Fruit fly (Drosophila melanogaster) whole organism, embryonic: ENCODE data around the gene CG17637.

ENCODE experiments used
- Bteb2 ChIP-seq: fragments of 200-800 bp; sonication (Bioruptor generic); optimal IDR thresholded peaks from 2 replicates; lab custom pipeline; 2016; ENCODE audit warnings: missing biosample characterization, missing genetic modification characterization
- CG14710 ChIP-seq: fragments of 200-800 bp; sonication (Bioruptor generic); optimal IDR thresholded peaks from 3 replicates; lab custom pipeline; 2019; ENCODE audit warnings: missing biosample characterization, mild to moderate bottlenecking, missing genetic modification characterization, moderate library complexity
- CG16863 ChIP-seq: fragments of 200-800 bp; sonication (Bioruptor generic); optimal IDR thresholded peaks from 3 replicates; lab custom pipeline; 2016; ENCODE audit warnings: missing biosample characterization, missing genetic modification characterization
- CG17912 ChIP-seq: fragments of 200-800 bp; sonication (Bioruptor generic); optimal IDR thresholded peaks from 2 replicates; lab custom pipeline; 2018; ENCODE audit warnings: missing biosample characterization, mild to moderate bottlenecking, missing genetic modification characterization
- CG1792 ChIP-seq: fragments of 200-800 bp; sonication (Bioruptor generic); optimal IDR thresholded peaks from 2 replicates; lab custom pipeline; 2016; ENCODE audit warnings: missing biosample characterization, missing genetic modification characterization
- CG2202 ChIP-seq: fragments of 200-800 bp; sonication (Bioruptor generic); optimal IDR thresholded peaks from 2 replicates; lab custom pipeline; 2018; ENCODE audit warnings: missing biosample characterization, mild to moderate bottlenecking, missing genetic modification characterization
- CG30403 ChIP-seq: fragments of 200-800 bp; sonication (Bioruptor generic); optimal IDR thresholded peaks from 3 replicates; lab custom pipeline; 2016; ENCODE audit warnings: missing biosample characterization, missing genetic modification characterization
- CG3838 ChIP-seq: fragments of 200-800 bp; sonication (Bioruptor generic); optimal IDR thresholded peaks from 3 replicates; lab custom pipeline; 2016; ENCODE audit warnings: missing biosample characterization, missing genetic modification characterization
- CG42726 ChIP-seq: fragments of 200-800 bp; sonication (Bioruptor generic); IDR thresholded peaks from 2 replicates; pipeline ENCODE4 v1.3.6; 2022; ENCODE audit warnings: missing biosample characterization, missing genetic modification characterization; ENCODE audit not compliant: partially characterized antibody
- CG6254 ChIP-seq: fragments of 200-800 bp; sonication (Bioruptor generic); optimal IDR thresholded peaks from 3 replicates; lab custom pipeline; 2017; ENCODE audit warnings: mild to moderate bottlenecking, missing biosample characterization, missing genetic modification reagents, missing genetic modification characterization
- CG8089 ChIP-seq: fragments of 200-800 bp; sonication (Bioruptor generic); optimal IDR thresholded peaks from 3 replicates; lab custom pipeline; 2016; ENCODE audit warnings: missing biosample characterization, missing genetic modification characterization
- CG8281 ChIP-seq: fragments of 200-800 bp; sonication (Bioruptor generic); optimal IDR thresholded peaks from 2 replicates; lab custom pipeline; 2018; ENCODE audit warnings: missing biosample characterization, mild to moderate bottlenecking, missing genetic modification characterization, moderate library complexity
- CG8290 ChIP-seq, 3 experiments: fragments of 200-800 bp; sonication (Bioruptor generic); optimal IDR thresholded peaks; 2 replicates each; lab custom pipeline; 2016 to 2019; ENCODE audit warnings: missing biosample characterization in 3 of 3, missing genetic modification characterization in 3 of 3, mild to moderate bottlenecking in 2 of 3, moderate library complexity in 1 of 3
- CG8765 ChIP-seq: fragments of 200-800 bp; sonication (Bioruptor generic); IDR thresholded peaks from 2 replicates; pipeline ENCODE4 v1.3.6; 2022; ENCODE audit warnings: missing biosample characterization, missing genetic modification characterization
- Camta ChIP-seq: fragments of 200-800 bp; sonication (Bioruptor generic); optimal IDR thresholded peaks from 2 replicates; lab custom pipeline; 2016; ENCODE audit warnings: missing biosample characterization, missing genetic modification characterization
- Doc3 ChIP-seq: fragments of 200-800 bp; sonication (Bioruptor generic); IDR thresholded peaks from 3 replicates; pipeline ENCODE4 v1.3.6; 2022; ENCODE audit warnings: missing biosample characterization, missing genetic modification characterization; ENCODE audit not compliant: partially characterized antibody
- HLH3B ChIP-seq: fragments of 200-800 bp; sonication (Bioruptor generic); IDR thresholded peaks from 2 replicates; pipeline ENCODE4 v1.3.6; 2022; ENCODE audit warnings: missing biosample characterization, missing genetic modification characterization
- HLHmδ ChIP-seq: fragments of 200-800 bp; sonication (Bioruptor generic); optimal IDR thresholded peaks from 2 replicates; lab custom pipeline; 2018; ENCODE audit warnings: missing biosample characterization, mild to moderate bottlenecking, missing genetic modification characterization, moderate library complexity
- Jarid2 ChIP-seq: fragments of 200-800 bp; sonication (Bioruptor generic); optimal IDR thresholded peaks from 3 replicates; lab custom pipeline; 2017; ENCODE audit warnings: mild to moderate bottlenecking, missing biosample characterization, missing genetic modification reagents, missing genetic modification characterization
- MESR4 ChIP-seq: fragments of 200-800 bp; sonication (Bioruptor generic); optimal IDR thresholded peaks from 2 replicates; lab custom pipeline; 2018; ENCODE audit warnings: missing biosample characterization, mild to moderate bottlenecking, missing genetic modification characterization, moderate library complexity
- Mes4 ChIP-seq: fragments of 200-800 bp; sonication (Bioruptor generic); optimal IDR thresholded peaks from 2 replicates; lab custom pipeline; 2016; ENCODE audit warnings: missing biosample characterization, missing genetic modification characterization
- Neu2 ChIP-seq: fragments of 200-800 bp; sonication (Bioruptor generic); optimal IDR thresholded peaks from 3 replicates; lab custom pipeline; 2016; ENCODE audit warnings: missing biosample characterization, missing genetic modification characterization, borderline replicate concordance
- Ptx1 ChIP-seq: fragments of 200-800 bp; sonication (Bioruptor generic); IDR thresholded peaks from 2 replicates; pipeline ENCODE4 v1.3.6; 2022; ENCODE audit warnings: missing biosample characterization, missing genetic modification characterization
- ac ChIP-seq: fragments of 200-800 bp; sonication (Bioruptor generic); optimal IDR thresholded peaks from 3 replicates; lab custom pipeline; 2017; ENCODE audit warnings: missing biosample characterization, mild to moderate bottlenecking, missing genetic modification characterization
- bsh ChIP-seq, 2 experiments: fragments of 200-800 bp; sonication (Bioruptor generic); optimal IDR thresholded peaks; 2 replicates each; lab custom pipeline; 2017 to 2018; ENCODE audit warnings: mild to moderate bottlenecking in 2 of 2, missing biosample characterization in 2 of 2, missing genetic modification characterization in 2 of 2, moderate library complexity in 1 of 2
- cas ChIP-seq: fragments of 200-800 bp; sonication (Bioruptor generic); IDR thresholded peaks from 2 replicates; pipeline ENCODE4 v1.3.6; 2022; ENCODE audit warnings: missing biosample characterization, missing genetic modification characterization
- cg ChIP-seq: fragments of 200-800 bp; sonication (Bioruptor generic); optimal IDR thresholded peaks from 3 replicates; lab custom pipeline; 2019; ENCODE audit warnings: missing biosample characterization, mild to moderate bottlenecking, missing genetic modification characterization, moderate library complexity
- chif ChIP-seq, 2 experiments: fragments of 200-800 bp; sonication (Bioruptor generic); optimal IDR thresholded peaks; 3 replicates each; lab custom pipeline; 2016; ENCODE audit warnings: missing biosample characterization in 2 of 2, missing genetic modification characterization in 2 of 2
- chinmo ChIP-seq: fragments of 200-800 bp; sonication (Bioruptor generic); IDR thresholded peaks from 4 replicates; pipeline ENCODE4 v1.3.6; 2022; ENCODE audit warnings: missing biosample characterization, missing genetic modification characterization; ENCODE audit not compliant: partially characterized antibody
- ci ChIP-seq: fragments of 200-800 bp; sonication (Bioruptor generic); IDR thresholded peaks from 3 replicates; pipeline ENCODE4 v1.3.6; 2022; ENCODE audit warnings: missing biosample characterization, missing genetic modification characterization
- crol ChIP-seq: fragments of 200-800 bp; sonication (Bioruptor generic); IDR thresholded peaks from 2 replicates; pipeline ENCODE4 v1.3.6; 2022; ENCODE audit warnings: missing biosample characterization, missing genetic modification characterization
- cwo ChIP-seq: fragments of 200-800 bp; sonication (Bioruptor generic); optimal IDR thresholded peaks from 3 replicates; lab custom pipeline; 2017; ENCODE audit warnings: missing biosample characterization, missing genetic modification characterization, mild to moderate bottlenecking, moderate library complexity, missing genetic modification reagents
- disco-r ChIP-seq: fragments of 200-800 bp; sonication (Bioruptor generic); optimal IDR thresholded peaks from 2 replicates; lab custom pipeline; 2016; ENCODE audit warnings: missing biosample characterization, missing genetic modification characterization
- en ChIP-seq: fragments of 200-800 bp; sonication (Bioruptor generic); optimal IDR thresholded peaks from 2 replicates; lab custom pipeline; 2016; ENCODE audit warnings: missing biosample characterization, missing genetic modification characterization
- fd3F ChIP-seq: fragments of 200-800 bp; sonication (Bioruptor generic); optimal IDR thresholded peaks from 2 replicates; lab custom pipeline; 2018; ENCODE audit warnings: missing biosample characterization, mild to moderate bottlenecking, missing genetic modification characterization, moderate library complexity
- hth ChIP-seq: fragments of >200 bp; optimal IDR thresholded peaks from 2 replicates; lab custom pipeline; 2017; ENCODE audit warnings: inconsistent platforms
- luna ChIP-seq: fragments of 200-800 bp; sonication (Bioruptor generic); optimal IDR thresholded peaks from 2 replicates; lab custom pipeline; 2016; ENCODE audit warnings: missing biosample characterization, missing genetic modification characterization
- maf-S ChIP-seq: fragments of 200-800 bp; sonication (Bioruptor generic); optimal IDR thresholded peaks from 2 replicates; lab custom pipeline; 2016; ENCODE audit warnings: missing biosample characterization, missing genetic modification characterization
- odd ChIP-seq: fragments of 200-800 bp; sonication (Bioruptor generic); optimal IDR thresholded peaks from 2 replicates; lab custom pipeline; 2017; ENCODE audit warnings: missing biosample characterization, mild to moderate bottlenecking, missing genetic modification characterization
- otp ChIP-seq: fragments of 200-800 bp; sonication (Bioruptor generic); IDR thresholded peaks from 3 replicates; pipeline ENCODE4, ENCODE4 v1.3.6; 2022; ENCODE audit warnings: missing biosample characterization, missing genetic modification characterization
- phol ChIP-seq: fragments of 200-800 bp; sonication (Bioruptor generic); optimal IDR thresholded peaks from 3 replicates; lab custom pipeline; 2018; ENCODE audit warnings: missing biosample characterization, mild to moderate bottlenecking, missing genetic modification characterization, moderate library complexity
- pnt ChIP-seq: fragments of 200-800 bp; sonication (Bioruptor generic); optimal IDR thresholded peaks from 3 replicates; lab custom pipeline; 2016; ENCODE audit warnings: missing biosample characterization, missing genetic modification characterization
- sd ChIP-seq: fragments of 200-800 bp; sonication (Bioruptor generic); optimal IDR thresholded peaks from 3 replicates; lab custom pipeline; 2018; ENCODE audit warnings: missing biosample characterization, mild to moderate bottlenecking, missing genetic modification characterization, moderate library complexity
- shn ChIP-seq: fragments of 200-800 bp; sonication (Bioruptor generic); optimal IDR thresholded peaks from 3 replicates; lab custom pipeline; 2016; ENCODE audit warnings: missing biosample characterization, missing genetic modification characterization
- slp2 ChIP-seq: fragments of 200-800 bp; sonication (Bioruptor generic); optimal IDR thresholded peaks from 2 replicates; lab custom pipeline; 2016; ENCODE audit warnings: missing biosample characterization, missing genetic modification characterization
- tx ChIP-seq: fragments of 200-800 bp; sonication (Bioruptor generic); optimal IDR thresholded peaks from 2 replicates; lab custom pipeline; 2016; ENCODE audit warnings: missing biosample characterization, missing genetic modification characterization
- vfl ChIP-seq: fragments of 200-800 bp; sonication (Bioruptor generic); optimal IDR thresholded peaks from 2 replicates; lab custom pipeline; 2016; ENCODE audit warnings: missing biosample characterization, missing genetic modification characterization
- wdn ChIP-seq: fragments of 200-800 bp; sonication (Bioruptor generic); IDR thresholded peaks from 2 replicates; pipeline ENCODE4 v1.3.6; 2022; ENCODE audit warnings: missing biosample characterization, missing genetic modification characterization
- yki ChIP-seq: fragments of >200 bp; optimal IDR thresholded peaks from 3 replicates; lab custom pipeline; 2018

Gene CG17637

dm6 chr3L:20517897-20518804, 14.2 kb downstream of the CG17637 start (continued):
- TF ChIP-seq odd (peak; percentile 2), wdn (0 out of 2 replicates have a peak, but pooled peaks have one; percentile 18), tx (GFP tag; lab: Kevin White, UChicago) (no peak), HLH3B (GFP tag; lab: Robert Waterston, UW) (no peak), Neu2 (GFP tag; lab: Kevin White, UChicago) (no peak), shn (GFP tag; lab: Kevin White, UChicago) (peak; percentile 57), disco-r (GFP tag; lab: Kevin White, UChicago) (no peak), Doc3 (GFP tag; lab: Robert Waterston, UW) (no peak), chif (GFP tag; optimal IDR thresholded peaks at IDR 0.05; lab: Kevin White, UChicago) (peak in 1 of 2 experiments; percentile 7), CG30403 (GFP tag; lab: Kevin White, UChicago) (peak; percentile 48), yki (lab: Kevin White, UChicago) (no peak), otp (GFP tag; lab: Robert Waterston, UW) (no peak), ac (GFP tag; lab: Kevin White, UChicago) (no peak), maf-S (GFP tag; lab: Kevin White, UChicago) (no peak), vfl (GFP tag; lab: Kevin White, UChicago) (no peak), MESR4 (no peak), Camta (GFP tag; lab: Kevin White, UChicago) (no peak), hth (lab: Kevin White, UChicago) (no peak), CG2202 (tag; lab: Kevin White, UChicago) (no peak), Ptx1 (GFP tag; lab: Robert Waterston, UW) (peak; percentile 68), CG14710 (no peak), Bteb2 (GFP tag; lab: Kevin White, UChicago) (no peak), en (GFP tag; lab: Kevin White, UChicago) (no peak), CG8089 (GFP tag; lab: Kevin White, UChicago) (no peak), CG8281 (tag; lab: Kevin White, UChicago) (no peak), CG16863 (no peak), chinmo (no peak), CG42726 (GFP tag; lab: Robert Waterston, UW) (no peak), luna (peak; percentile 7), bsh (GFP tag; optimal IDR thresholded peaks at IDR 0.05; lab: Kevin White, UChicago) (peak; percentile 38 to 41), Jarid2 (no peak), Mes4 (no peak), CG17912 (GFP tag; lab: Kevin White, UChicago) (no peak), phol (tag; lab: Kevin White, UChicago) (peak; percentile 31), CG6254 (no peak), CG3838 (GFP tag; lab: Kevin White, UChicago) (no peak), CG8290 (GFP tag; optimal IDR thresholded peaks at IDR 0.05; lab: Kevin White, UChicago) (no peak), CG8290 (tag; optimal IDR thresholded peaks at IDR 0.05; lab: Kevin White, UChicago) (no peak), pnt (GFP tag; lab: Kevin White, UChicago) (no peak), fd3F (GFP tag; lab: Kevin White, UChicago) (no peak), cwo (GFP tag; lab: Kevin White, UChicago) (peak; percentile 28), cg (no peak), cas (GFP tag; lab: Robert Waterston, UW) (no peak), HLHmδ (GFP tag; lab: Kevin White, UChicago) (no peak), crol (peak; percentile 56; the same call in 1 of the 2 replicates), CG1792 (GFP tag; lab: Kevin White, UChicago) (peak; percentile 26), CG8765 (GFP tag; lab: Robert Waterston, UW) (no peak), slp2 (GFP tag; lab: Kevin White, UChicago) (peak; percentile 51), ci (GFP tag; lab: Robert Waterston, UW) (no peak), sd (peak; percentile 64)
